Worm (Caenorhabditis elegans) whole organism, late embryonic: ENCODE data around the gene lin-7.

Source experiments
- C38D4.7 ChIP-seq: fragments of 200-800 bp; sonication (Bioruptor generic); optimal IDR thresholded peaks from 2 replicates; lab custom pipeline; 2018; ENCODE audit warnings: mild to moderate bottlenecking, missing genetic modification characterization, moderate library complexity, missing compliant biosample characterization
- F13H6.1 ChIP-seq: sonication (generic microtip); optimal IDR thresholded peaks from 2 replicates; lab custom pipeline; 2016; ENCODE audit warnings: missing genetic modification characterization, missing compliant biosample characterization
- K02D7.2 ChIP-seq: sonication (generic microtip); optimal IDR thresholded peaks from 2 replicates; lab custom pipeline; 2017; ENCODE audit warnings: mild to moderate bottlenecking, missing genetic modification characterization, missing compliant biosample characterization
- ama-1 ChIP-seq: fragments of 150-350 bp; optimal IDR thresholded peaks from 2 replicates; lab custom pipeline; 2014
- ceh-30 ChIP-seq: fragments of 150-350 bp; optimal IDR thresholded peaks from 2 replicates; lab custom pipeline; 2014; ENCODE audit warnings: missing biosample characterization, missing genetic modification characterization
- elt-2 ChIP-seq: sonication (generic microtip); optimal IDR thresholded peaks from 2 replicates; lab custom pipeline; 2016; ENCODE audit warnings: missing genetic modification reagents, missing genetic modification characterization, missing compliant biosample characterization
- fkh-10 ChIP-seq: fragments of 150-350 bp; optimal IDR thresholded peaks from 2 replicates; lab custom pipeline; 2014; ENCODE audit warnings: missing biosample characterization, missing genetic modification reagents, missing genetic modification characterization
- fkh-6 ChIP-seq: sonication (generic microtip); optimal IDR thresholded peaks from 2 replicates; lab custom pipeline; 2016; ENCODE audit warnings: missing genetic modification characterization, missing compliant biosample characterization
- hlh-15 ChIP-seq: sonication (generic microtip); optimal IDR thresholded peaks from 2 replicates; lab custom pipeline; 2016; ENCODE audit warnings: missing genetic modification characterization, missing compliant biosample characterization
- nhr-11 ChIP-seq: fragments of 150-350 bp; optimal IDR thresholded peaks from 2 replicates; lab custom pipeline; 2014; ENCODE audit warnings: missing biosample characterization, missing genetic modification characterization
- nhr-232 ChIP-seq: sonication (generic microtip); optimal IDR thresholded peaks from 2 replicates; lab custom pipeline; 2016; ENCODE audit warnings: missing genetic modification characterization, missing compliant biosample characterization
- npax-4 ChIP-seq: sonication (generic microtip); optimal IDR thresholded peaks from 2 replicates; lab custom pipeline; 2016; ENCODE audit warnings: missing genetic modification characterization, missing compliant biosample characterization

DNA sequence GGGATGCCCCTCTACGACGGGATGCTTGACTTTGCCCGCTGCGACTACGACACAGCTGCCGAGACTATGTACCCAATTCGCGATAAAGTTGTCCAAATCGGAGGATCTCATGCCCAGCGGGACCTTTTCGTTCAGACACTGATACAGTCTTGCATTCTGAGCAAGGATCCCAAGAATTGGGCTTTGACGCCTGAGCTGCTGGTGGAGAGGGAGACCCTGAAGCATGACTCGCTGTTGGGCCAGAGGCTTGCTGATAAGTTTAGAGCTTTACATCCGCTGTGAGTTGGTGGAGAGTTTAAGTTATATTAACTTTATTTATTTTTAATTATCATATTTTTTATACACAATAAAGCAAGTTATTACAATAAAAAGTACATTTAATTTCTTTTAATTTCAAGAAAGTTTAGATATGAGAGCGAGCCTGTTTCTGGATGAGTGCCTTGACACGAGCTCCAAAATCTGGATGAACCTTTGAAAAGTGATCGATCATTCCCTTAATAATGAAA is 49.9 kb downstream of the lin-7 start:
- TF ChIP-seq fkh-10 (GFP tag; lab: Kevin White, UChicago) (no peak), fkh-6 (tag; lab: Kevin White, UChicago) (no peak), K02D7.2 (tag; lab: Kevin White, UChicago) (no peak), elt-2 (tag; lab: Kevin White, UChicago) (no peak), nhr-11 (no peak), ceh-30 (tag; lab: Kevin White, UChicago) (no peak), ama-1 (lab: Kevin White, UChicago) (no peak), nhr-232 (no peak), F13H6.1 (tag; lab: Kevin White, UChicago) (no peak), npax-4 (tag; lab: Kevin White, UChicago) (no peak), hlh-15 (tag; lab: Kevin White, UChicago) (no peak), C38D4.7 (GFP tag; lab: Kevin White, UChicago) (no peak)
